Worm (Caenorhabditis elegans) whole organism, early embryonic: ENCODE data around the gene trpp-1.

Experiments
- B0310.2 ChIP-seq: sonication (generic microtip); optimal IDR thresholded peaks from 2 replicates; lab custom pipeline; 2016; ENCODE audit warnings: mild to moderate bottlenecking, missing genetic modification characterization, missing compliant biosample characterization
- F13C5.2 ChIP-seq: sonication (generic microtip); optimal IDR thresholded peaks from 2 replicates; lab custom pipeline; 2017; ENCODE audit warnings: mild to moderate bottlenecking, missing genetic modification characterization, inconsistent platforms, missing compliant biosample characterization
- aly-1 ChIP-seq: sonication (generic microtip); optimal IDR thresholded peaks from 2 replicates; lab custom pipeline; 2016; ENCODE audit warnings: missing genetic modification characterization, missing compliant biosample characterization
- ama-1 ChIP-seq: fragments of 150-350 bp; optimal IDR thresholded peaks from 2 replicates; lab custom pipeline; 2014
- ceh-13 ChIP-seq: fragments of 200-800 bp; sonication (Bioruptor generic); optimal IDR thresholded peaks from 2 replicates; lab custom pipeline; 2018; ENCODE audit warnings: mild to moderate bottlenecking, missing genetic modification characterization, missing compliant biosample characterization
- ets-7 ChIP-seq: sonication (generic microtip); optimal IDR thresholded peaks from 2 replicates; lab custom pipeline; 2016; ENCODE audit warnings: missing genotype, missing genetic modification characterization, missing compliant biosample characterization
- flt-1 ChIP-seq: fragments of 200-800 bp; sonication (Bioruptor generic); IDR thresholded peaks from 2 replicates; pipeline ENCODE4 v1.3.6; 2022; ENCODE audit warnings: missing genetic modification characterization, missing compliant biosample characterization
- hmg-4 ChIP-seq: fragments of 200-800 bp; sonication (Bioruptor generic); optimal IDR thresholded peaks from 2 replicates; lab custom pipeline; 2018; ENCODE audit warnings: mild to moderate bottlenecking, missing genetic modification characterization, missing compliant biosample characterization
- hnd-1 ChIP-seq: sonication (generic microtip); optimal IDR thresholded peaks from 2 replicates; lab custom pipeline; 2016; ENCODE audit warnings: missing genetic modification characterization, missing compliant biosample characterization
- pes-1 ChIP-seq: fragments of 200-800 bp; sonication (Bioruptor generic); IDR thresholded peaks from 2 replicates; pipeline ENCODE4 v1.3.6; 2022; ENCODE audit warnings: missing genetic modification reagents, missing genetic modification characterization, missing compliant biosample characterization
- sea-1 ChIP-seq: fragments of 200-800 bp; sonication (Bioruptor generic); conservative IDR thresholded peaks from 2 replicates; pipeline ENCODE4 v1.3.6; 2022; ENCODE audit warnings: missing genetic modification characterization, missing compliant biosample characterization
- tbx-11 ChIP-seq: fragments of 200-800 bp; sonication (Bioruptor generic); IDR thresholded peaks from 2 replicates; pipeline ENCODE4 v1.3.6; 2022; ENCODE audit warnings: missing genetic modification characterization, missing compliant biosample characterization
- tbx-37 ChIP-seq: fragments of 200-800 bp; sonication (Bioruptor generic); conservative IDR thresholded peaks from 2 replicates; pipeline ENCODE4 v1.3.6; 2022; ENCODE audit warnings: missing genetic modification reagents, missing genetic modification characterization, missing compliant biosample characterization
- tra-4 ChIP-seq: sonication (generic microtip); optimal IDR thresholded peaks from 2 replicates; lab custom pipeline; 2017; ENCODE audit warnings: missing genetic modification characterization, missing compliant biosample characterization

- no peak for TF ChIP-seq aly-1 (tag; lab: Kevin White, UChicago)
- no peak for TF ChIP-seq tbx-11 (GFP tag; lab: Robert Waterston, UW)
- no peak for TF ChIP-seq ama-1
- no peak for TF ChIP-seq flt-1 (GFP tag; lab: Robert Waterston, UW)
- no peak for TF ChIP-seq F13C5.2
- TF ChIP-seq pes-1 (GFP tag; lab: Robert Waterston, UW): no peak
- no peak for TF ChIP-seq sea-1 (GFP tag; lab: Robert Waterston, UW)
- no peak for TF ChIP-seq hnd-1
- TF ChIP-seq hmg-4: no peak
- TF ChIP-seq ets-7 (tag; lab: Kevin White, UChicago): no peak
- TF ChIP-seq B0310.2 (tag; lab: Kevin White, UChicago): no peak
- TF ChIP-seq ceh-13: no peak
- no peak for TF ChIP-seq tbx-37 (GFP tag; lab: Robert Waterston, UW)
- TF ChIP-seq tra-4 (tag; lab: Kevin White, UChicago): no peak
Observed at ce11 chrV:215697-216096, 14.3 kb downstream of the trpp-1 start.
